Worm (Caenorhabditis elegans) whole organism, L2 larva: ENCODE results near the gene lys-6.

ENCODE experiments used
- C34F6.9 ChIP-seq: fragments of 150-350 bp; optimal IDR thresholded peaks from 2 replicates; lab custom pipeline; 2014; ENCODE audit warnings: missing biosample characterization, missing genetic modification characterization
- F13H6.1 ChIP-seq: sonication (generic microtip); optimal IDR thresholded peaks from 2 replicates; lab custom pipeline; 2016; ENCODE audit warnings: missing genetic modification characterization, missing compliant biosample characterization
- R02D3.7 ChIP-seq: fragments of 150-350 bp; optimal IDR thresholded peaks from 2 replicates; lab custom pipeline; 2014; ENCODE audit warnings: missing biosample characterization, missing genetic modification characterization
- alr-1 ChIP-seq: fragments of 150-350 bp; optimal IDR thresholded peaks from 2 replicates; lab custom pipeline; 2014; ENCODE audit warnings: missing biosample characterization, missing genetic modification characterization
- aly-2 ChIP-seq: fragments of 150-350 bp; optimal IDR thresholded peaks from 2 replicates; lab custom pipeline; 2014; ENCODE audit warnings: missing biosample characterization, missing genetic modification characterization
- ama-1 ChIP-seq: fragments of 150-350 bp; optimal IDR thresholded peaks from 2 replicates; lab custom pipeline; 2018; ENCODE audit warnings: inconsistent platforms
- blmp-1 ChIP-seq: sonication (generic microtip); optimal IDR thresholded peaks from 2 replicates; lab custom pipeline; 2017; ENCODE audit warnings: missing genetic modification characterization, mild to moderate bottlenecking, missing compliant biosample characterization, antibody characterized with exemption, moderate library complexity; ENCODE audit not compliant: insufficient read depth
- ceh-16 ChIP-seq: fragments of 150-350 bp; optimal IDR thresholded peaks from 2 replicates; lab custom pipeline; 2014; ENCODE audit warnings: missing biosample characterization, missing genetic modification characterization
- ceh-82 ChIP-seq: fragments of 150-350 bp; optimal IDR thresholded peaks from 2 replicates; lab custom pipeline; 2014; ENCODE audit warnings: missing biosample characterization, missing genetic modification characterization
- crh-2 ChIP-seq: sonication (generic microtip); optimal IDR thresholded peaks from 2 replicates; lab custom pipeline; 2017; ENCODE audit warnings: missing biosample characterization, missing genetic modification characterization
- dmd-4 ChIP-seq: sonication (generic microtip); optimal IDR thresholded peaks from 2 replicates; lab custom pipeline; 2017; ENCODE audit warnings: missing biosample characterization, missing genetic modification characterization
- egl-27 ChIP-seq: sonication (generic microtip); optimal IDR thresholded peaks from 3 replicates; lab custom pipeline; 2017; ENCODE audit warnings: missing biosample characterization, missing genetic modification reagents, missing genetic modification characterization
- elt-3 ChIP-seq: sonication (generic microtip); optimal IDR thresholded peaks from 2 replicates; lab custom pipeline; 2017; ENCODE audit warnings: missing biosample characterization, missing genetic modification characterization
- fos-1 ChIP-seq: fragments of 150-350 bp; optimal IDR thresholded peaks from 2 replicates; lab custom pipeline; 2014; ENCODE audit warnings: missing biosample characterization, missing genetic modification characterization
- gmeb-1 ChIP-seq: fragments of 150-350 bp; optimal IDR thresholded peaks from 2 replicates; lab custom pipeline; 2014; ENCODE audit warnings: missing biosample characterization, missing genetic modification characterization
- lin-11 ChIP-seq: fragments of 150-350 bp; sonication (generic microtip); optimal IDR thresholded peaks from 2 replicates; lab custom pipeline; 2014; ENCODE audit warnings: missing biosample characterization, missing genetic modification characterization, inconsistent platforms, mixed read lengths
- lin-13 ChIP-seq: fragments of 150-350 bp; optimal IDR thresholded peaks from 2 replicates; lab custom pipeline; 2014; ENCODE audit warnings: missing biosample characterization, missing genetic modification reagents, missing genetic modification characterization
- lin-39 ChIP-seq: fragments of 150-350 bp; optimal IDR thresholded peaks from 2 replicates; lab custom pipeline; 2014; ENCODE audit warnings: missing biosample characterization, missing genetic modification reagents, missing genetic modification characterization
- mab-5 ChIP-seq: fragments of 150-350 bp; optimal IDR thresholded peaks from 2 replicates; lab custom pipeline; 2014; ENCODE audit warnings: missing biosample characterization, missing genetic modification characterization
- mdl-1 ChIP-seq, 2 experiments: fragments of 150-350 bp in 1 of 2; sonication (generic microtip) in 1 of 2; optimal IDR thresholded peaks; 2 replicates each; lab custom pipeline; 2017; ENCODE audit warnings: missing biosample characterization in 2 of 2, missing genetic modification characterization in 2 of 2
- nhr-10 ChIP-seq: sonication (generic microtip); optimal IDR thresholded peaks from 2 replicates; lab custom pipeline; 2017; ENCODE audit warnings: missing biosample characterization, missing genetic modification characterization
- nhr-11 ChIP-seq: fragments of 150-350 bp; optimal IDR thresholded peaks from 2 replicates; lab custom pipeline; 2014; ENCODE audit warnings: missing biosample characterization, missing genetic modification characterization
- nhr-12 ChIP-seq: fragments of 150-350 bp; optimal IDR thresholded peaks from 2 replicates; lab custom pipeline; 2014; ENCODE audit warnings: missing biosample characterization, missing genetic modification characterization
- nhr-129 ChIP-seq: fragments of 150-350 bp; optimal IDR thresholded peaks from 2 replicates; lab custom pipeline; 2014; ENCODE audit warnings: missing biosample characterization, missing genetic modification characterization
- nhr-23 ChIP-seq: fragments of 150-350 bp; optimal IDR thresholded peaks from 2 replicates; lab custom pipeline; 2014; ENCODE audit warnings: missing biosample characterization, missing genetic modification reagents, missing genetic modification characterization
- nhr-6 ChIP-seq: fragments of 150-350 bp; optimal IDR thresholded peaks from 2 replicates; lab custom pipeline; 2014; ENCODE audit warnings: missing biosample characterization, missing genetic modification characterization
- nhr-77 ChIP-seq: fragments of 150-350 bp; optimal IDR thresholded peaks from 2 replicates; lab custom pipeline; 2014; ENCODE audit warnings: missing biosample characterization, missing genetic modification characterization
- peb-1 ChIP-seq: fragments of 150-350 bp; optimal IDR thresholded peaks from 2 replicates; lab custom pipeline; 2014; ENCODE audit warnings: missing biosample characterization, missing genetic modification characterization
- sem-4 ChIP-seq: fragments of 150-350 bp; optimal IDR thresholded peaks from 2 replicates; lab custom pipeline; 2014; ENCODE audit warnings: missing biosample characterization, missing genetic modification reagents, missing genetic modification characterization
- skn-1 ChIP-seq: sonication (generic microtip); optimal IDR thresholded peaks from 2 replicates; lab custom pipeline; 2017; ENCODE audit warnings: missing biosample characterization, missing genetic modification characterization
- sma-9 ChIP-seq, 2 experiments: fragments of 150-350 bp in 1 of 2; sonication (generic microtip) in 1 of 2; optimal IDR thresholded peaks; 2 replicates each; lab custom pipeline; 2014 to 2016; ENCODE audit warnings: missing genetic modification characterization in 2 of 2, mild to moderate bottlenecking in 1 of 2, missing biosample characterization in 1 of 2, missing compliant biosample characterization in 1 of 2, missing genetic modification reagents in 1 of 2, moderate library complexity in 1 of 2
- snpc-4 ChIP-seq: fragments of 150-350 bp; optimal IDR thresholded peaks from 2 replicates; lab custom pipeline; 2014; ENCODE audit warnings: missing biosample characterization, missing genetic modification characterization
- unc-39 ChIP-seq: fragments of 150-350 bp; optimal IDR thresholded peaks from 2 replicates; lab custom pipeline; 2014; ENCODE audit warnings: missing biosample characterization, missing genetic modification characterization
- unc-55 ChIP-seq: fragments of 150-350 bp; sonication (generic microtip); optimal IDR thresholded peaks from 3 replicates; lab custom pipeline; 2014; ENCODE audit warnings: missing biosample characterization, missing genetic modification reagents, missing genetic modification characterization
- unc-62 ChIP-seq: fragments of 150-350 bp; optimal IDR thresholded peaks from 2 replicates; lab custom pipeline; 2014; ENCODE audit warnings: missing biosample characterization, missing genetic modification reagents, missing genetic modification characterization
- ztf-1 ChIP-seq: fragments of 200-800 bp; sonication (Bioruptor generic); conservative IDR thresholded peaks from 2 replicates; pipeline ENCODE4 v1.3.6; 2022; ENCODE audit warnings: missing genetic modification characterization, missing compliant biosample characterization

The lys-6 gene

DNA sequence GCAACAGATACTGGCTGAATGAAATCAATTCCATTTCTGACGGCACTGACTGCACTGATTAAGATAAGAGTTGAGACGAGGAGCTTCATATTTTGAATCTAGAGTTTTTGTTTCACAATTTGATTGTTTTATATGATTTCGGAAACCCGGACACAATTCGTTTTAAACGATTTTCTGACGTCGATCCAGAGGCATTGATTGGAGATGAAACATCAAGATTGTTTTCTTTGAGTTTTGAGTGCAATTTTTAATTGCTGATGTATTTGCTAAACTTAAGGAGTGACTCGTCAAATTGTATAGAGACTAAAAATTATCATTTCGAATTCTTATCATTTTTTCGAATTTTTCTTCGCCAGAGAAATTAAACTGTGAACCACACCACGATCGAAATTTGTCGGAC is at the start of gene lys-6:
lys-6 (minus strand) TSS at position 101 of the 400 bp plus-strand sequence.
- TF ChIP-seq ama-1 (lab: Kevin White, UChicago) (no peak), blmp-1 (tag; lab: Kevin White, UChicago) (no peak), gmeb-1 (no peak), lin-13 (GFP tag; lab: Kevin White, UChicago) (no peak), sem-4 (no peak), nhr-12 (tag; lab: Kevin White, UChicago) (no peak), fos-1 (tag; lab: Kevin White, UChicago) (no peak), sma-9 (GFP tag; optimal IDR thresholded peaks at IDR 0.05; lab: Kevin White, UChicago) (no peak), sma-9 (tag; optimal IDR thresholded peaks at IDR 0.05; lab: Kevin White, UChicago) (no peak), nhr-6 (no peak), dmd-4 (tag; lab: Kevin White, UChicago) (no peak), mab-5 (no peak), peb-1 (tag; lab: Kevin White, UChicago) (no peak), nhr-11 (no peak), alr-1 (tag; lab: Kevin White, UChicago) (no peak), R02D3.7 (no peak), unc-62 (GFP tag; lab: Kevin White, UChicago) (no peak)

- no peak for TF ChIP-seq unc-39
- no peak for TF ChIP-seq skn-1 (tag; lab: Kevin White, UChicago)
- no peak for TF ChIP-seq aly-2
- TF ChIP-seq nhr-23 (tag; lab: Kevin White, UChicago), result no peak
- TF ChIP-seq nhr-77 (tag; lab: Kevin White, UChicago), result no peak
- TF ChIP-seq lin-39 (tag; lab: Kevin White, UChicago), result no peak
- no peak for TF ChIP-seq lin-11 (tag; lab: Kevin White, UChicago)
Observed at ce11 chrIV:11676054-11676453, 48.3 kb upstream of the lys-6 start, which contains the start of gene inx-9. inx-9 (plus strand) TSS chrIV:11676354.

ce11 chrIV:11673543-11673942 is 45.8 kb upstream of the lys-6 start, which contains the start of gene inx-8:
inx-8 (plus strand) TSS chrIV:11673843.
- no peak for TF ChIP-seq ztf-1 (GFP tag; lab: Robert Waterston, UW)
- TF ChIP-seq elt-3 (tag; lab: Kevin White, UChicago), result no peak
- TF ChIP-seq crh-2 (tag; lab: Kevin White, UChicago), result no peak
- TF ChIP-seq unc-55, result no peak
- TF ChIP-seq ceh-16, result no peak
- TF ChIP-seq aly-2, result no peak
- TF ChIP-seq nhr-12 (tag; lab: Kevin White, UChicago), result no peak
- no peak for TF ChIP-seq ama-1 (lab: Kevin White, UChicago)
- TF ChIP-seq peb-1 (tag; lab: Kevin White, UChicago), result no peak
- no peak for TF ChIP-seq dmd-4 (tag; lab: Kevin White, UChicago)
- no peak for TF ChIP-seq nhr-11
- TF ChIP-seq nhr-77 (tag; lab: Kevin White, UChicago), result no peak
- no peak for TF ChIP-seq mdl-1 (tag; optimal IDR thresholded peaks at IDR 0.05; lab: Kevin White, UChicago)
- TF ChIP-seq snpc-4, result no peak

DNA sequence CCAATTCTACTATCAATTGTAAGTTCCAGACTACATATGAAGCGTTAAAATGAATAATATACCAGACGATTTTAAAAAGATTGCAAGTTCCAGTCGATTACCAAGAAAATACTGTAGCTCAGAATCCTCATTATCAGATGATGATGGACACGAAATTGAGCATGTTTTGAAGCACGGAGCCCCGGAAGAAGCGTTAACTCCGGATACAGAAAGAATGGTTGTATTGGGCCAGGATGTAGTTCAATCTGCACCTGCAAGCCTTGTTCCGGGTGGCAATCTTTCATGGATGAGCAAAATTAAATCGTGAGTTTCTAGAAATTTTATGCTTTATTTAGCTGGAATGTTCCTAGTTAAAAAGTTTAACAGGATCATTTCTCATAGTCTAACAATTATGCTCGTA is 40.3 kb upstream of the lys-6 start, which contains the start of gene atg-4.2:
atg-4.2 (plus strand) TSS at position 24 of the 400 bp plus-strand sequence.
- TF ChIP-seq unc-39 (no peak), C34F6.9 (tag; lab: Kevin White, UChicago) (no peak), nhr-129 (tag; lab: Kevin White, UChicago) (no peak), R02D3.7 (no peak), snpc-4 (no peak), unc-55 (no peak), ama-1 (lab: Kevin White, UChicago) (no peak), F13H6.1 (tag; lab: Kevin White, UChicago) (no peak), gmeb-1 (no peak), aly-2 (no peak), ceh-82 (no peak), egl-27 (tag; lab: Kevin White, UChicago) (no peak)

ce11 chrIV:11665010-11665409 is 37.3 kb upstream of the lys-6 start, which contains the start of gene ZK809.9:
ZK809.9 (plus strand) TSS chrIV:11665310.
- TF ChIP-seq lin-11 (tag; lab: Kevin White, UChicago) (no peak), snpc-4 (no peak), unc-39 (no peak), nhr-129 (tag; lab: Kevin White, UChicago) (no peak), lin-13 (GFP tag; lab: Kevin White, UChicago) (no peak), peb-1 (tag; lab: Kevin White, UChicago) (no peak), nhr-10 (no peak), ceh-16 (no peak)
